Fruit fly (Drosophila melanogaster) whole organism, embryonic: Measurements from ENCODE around the gene CG7320.
A peak's percentile ranks its signal among the peaks of the same experiment; 100 is the strongest.

Experiments used
- Asciz ChIP-seq: fragments of 200-800 bp; sonication (Bioruptor generic); optimal IDR thresholded peaks from 2 replicates; lab custom pipeline; 2017; ENCODE audit warnings: missing biosample characterization, mild to moderate bottlenecking, missing genetic modification characterization, missing genetic modification reagents
- CG10147 ChIP-seq: fragments of 200-800 bp; sonication (Bioruptor generic); optimal IDR thresholded peaks from 2 replicates; lab custom pipeline; 2019; ENCODE audit warnings: missing biosample characterization, mild to moderate bottlenecking, missing genetic modification characterization, moderate library complexity
- CG11093 ChIP-seq: fragments of 200-800 bp; sonication (Bioruptor generic); IDR thresholded peaks from 3 replicates; pipeline ENCODE4 v1.3.6; 2022; ENCODE audit warnings: missing biosample characterization, missing genetic modification characterization
- CG11247 ChIP-seq: fragments of 200-800 bp; sonication (Bioruptor generic); IDR thresholded peaks from 2 replicates; pipeline ENCODE4 v1.3.6; 2022; ENCODE audit warnings: missing biosample characterization, missing genetic modification characterization
- CG14710 ChIP-seq: fragments of 200-800 bp; sonication (Bioruptor generic); optimal IDR thresholded peaks from 3 replicates; lab custom pipeline; 2019; ENCODE audit warnings: missing biosample characterization, mild to moderate bottlenecking, missing genetic modification characterization, moderate library complexity
- CG17328 ChIP-seq: fragments of 200-800 bp; sonication (Bioruptor generic); IDR thresholded peaks from 2 replicates; pipeline ENCODE4 v1.3.6; 2022; ENCODE audit warnings: missing biosample characterization, missing genetic modification characterization
- CG1832 ChIP-seq: fragments of 200-800 bp; sonication (Bioruptor generic); optimal IDR thresholded peaks from 2 replicates; lab custom pipeline; 2017; ENCODE audit warnings: missing biosample characterization, mild to moderate bottlenecking, missing genetic modification characterization, inconsistent platforms
- CG18599 ChIP-seq: fragments of 200-800 bp; sonication (Bioruptor generic); optimal IDR thresholded peaks from 3 replicates; lab custom pipeline; 2017; ENCODE audit warnings: missing biosample characterization, missing genetic modification characterization, mild to moderate bottlenecking, moderate library complexity, missing genetic modification reagents
- CG2199 ChIP-seq: fragments of 200-800 bp; sonication (Bioruptor generic); IDR thresholded peaks from 3 replicates; pipeline ENCODE4 v1.3.6; 2022; ENCODE audit warnings: missing biosample characterization, missing genetic modification characterization
- CG3847 ChIP-seq: fragments of 200-800 bp; sonication (Bioruptor generic); IDR thresholded peaks from 2 replicates; pipeline ENCODE4 v1.3.6; 2022; ENCODE audit warnings: missing biosample characterization, missing genetic modification characterization
- CG4617 ChIP-seq: fragments of 200-800 bp; sonication (Bioruptor generic); optimal IDR thresholded peaks from 3 replicates; lab custom pipeline; 2016; ENCODE audit warnings: missing biosample characterization, missing genetic modification characterization, borderline replicate concordance
- CG5245 ChIP-seq: fragments of 200-800 bp; sonication (Bioruptor generic); optimal IDR thresholded peaks from 3 replicates; lab custom pipeline; 2016; ENCODE audit warnings: missing biosample characterization, missing genetic modification characterization
- CG6272 ChIP-seq: fragments of 200-800 bp; sonication (Bioruptor generic); IDR thresholded peaks from 2 replicates; pipeline ENCODE4 v1.3.6; 2022; ENCODE audit warnings: missing biosample characterization, missing genetic modification characterization
- CG7786 ChIP-seq: fragments of 200-800 bp; sonication (Bioruptor generic); optimal IDR thresholded peaks from 2 replicates; lab custom pipeline; 2016; ENCODE audit warnings: missing biosample characterization, missing genetic modification characterization
- CG7928 ChIP-seq: fragments of 200-800 bp; sonication (Bioruptor generic); optimal IDR thresholded peaks from 2 replicates; lab custom pipeline; 2017; ENCODE audit warnings: missing biosample characterization, mild to moderate bottlenecking, missing genetic modification characterization
- CG9609 ChIP-seq: fragments of 200-800 bp; sonication (Bioruptor generic); optimal IDR thresholded peaks from 3 replicates; lab custom pipeline; 2016; ENCODE audit warnings: missing biosample characterization, missing genetic modification characterization
- Dip3 ChIP-seq: fragments of 200-800 bp; sonication (Bioruptor generic); optimal IDR thresholded peaks from 3 replicates; lab custom pipeline; 2016; ENCODE audit warnings: missing biosample characterization, missing genetic modification characterization
- Drgx ChIP-seq: fragments of 200-800 bp; sonication (Bioruptor generic); IDR thresholded peaks from 2 replicates; pipeline ENCODE4 v1.3.6; 2022; ENCODE audit warnings: missing biosample characterization, missing genetic modification characterization
- Ets97D ChIP-seq: fragments of 200-800 bp; sonication (Bioruptor generic); optimal IDR thresholded peaks from 3 replicates; lab custom pipeline; 2016; ENCODE audit warnings: missing biosample characterization, missing genetic modification characterization
- H2.0 ChIP-seq: fragments of 200-800 bp; sonication (Bioruptor generic); IDR thresholded peaks from 2 replicates; pipeline ENCODE4 v1.3.6; 2022; ENCODE audit warnings: missing biosample characterization, missing genetic modification characterization
- HLH3B ChIP-seq: fragments of 200-800 bp; sonication (Bioruptor generic); IDR thresholded peaks from 2 replicates; pipeline ENCODE4 v1.3.6; 2022; ENCODE audit warnings: missing biosample characterization, missing genetic modification characterization
- HLHmδ ChIP-seq: fragments of 200-800 bp; sonication (Bioruptor generic); optimal IDR thresholded peaks from 2 replicates; lab custom pipeline; 2018; ENCODE audit warnings: missing biosample characterization, mild to moderate bottlenecking, missing genetic modification characterization, moderate library complexity
- MESR4 ChIP-seq: fragments of 200-800 bp; sonication (Bioruptor generic); optimal IDR thresholded peaks from 2 replicates; lab custom pipeline; 2018; ENCODE audit warnings: missing biosample characterization, mild to moderate bottlenecking, missing genetic modification characterization, moderate library complexity
- Med ChIP-seq: fragments of 200-800 bp; sonication (Bioruptor generic); peaks from one replicate; lab custom pipeline; 2016; ENCODE audit warnings: missing biosample characterization, missing genetic modification characterization, mild to moderate bottlenecking, inconsistent platforms, moderate library complexity
- Mes4 ChIP-seq: fragments of 200-800 bp; sonication (Bioruptor generic); optimal IDR thresholded peaks from 2 replicates; lab custom pipeline; 2016; ENCODE audit warnings: missing biosample characterization, missing genetic modification characterization
- NC2β ChIP-seq: fragments of 200-800 bp; sonication (Bioruptor generic); optimal IDR thresholded peaks from 2 replicates; lab custom pipeline; 2016; ENCODE audit warnings: missing biosample characterization, missing genetic modification characterization
- Ptx1 ChIP-seq: fragments of 200-800 bp; sonication (Bioruptor generic); IDR thresholded peaks from 2 replicates; pipeline ENCODE4 v1.3.6; 2022; ENCODE audit warnings: missing biosample characterization, missing genetic modification characterization
- Rx ChIP-seq: fragments of 200-800 bp; sonication (Bioruptor generic); IDR thresholded peaks from 2 replicates; pipeline ENCODE4 v1.3.6; 2022; ENCODE audit warnings: missing biosample characterization, missing genetic modification characterization
- Sox102F ChIP-seq: fragments of 200-800 bp; sonication (Bioruptor generic); optimal IDR thresholded peaks from 2 replicates; lab custom pipeline; 2018; ENCODE audit warnings: missing biosample characterization, mild to moderate bottlenecking, missing genetic modification characterization, moderate library complexity
- Spps ChIP-seq: fragments of 200-800 bp; sonication (Bioruptor generic); optimal IDR thresholded peaks from 2 replicates; lab custom pipeline; 2018; ENCODE audit warnings: missing biosample characterization, mild to moderate bottlenecking, missing genetic modification characterization
- Stat92E ChIP-seq, 3 experiments: fragments of >200 bp in 2 of 3; fragments of 200-800 bp in 1 of 3; sonication (Bioruptor generic) in 1 of 3; optimal IDR thresholded peaks; 2 replicates each; lab custom pipeline; 2017 to 2019; ENCODE audit warnings: missing biosample characterization in 3 of 3, missing genetic modification characterization in 3 of 3, mild to moderate bottlenecking in 1 of 3, moderate library complexity in 1 of 3
- Trl ChIP-seq, 3 experiments: fragments of >200 bp in 2 of 3; fragments of 200-800 bp in 1 of 3; sonication (Bioruptor generic) in 1 of 3; optimal IDR thresholded peaks; 2 replicates in 1 of 3; 3 replicates in 2 of 3; lab custom pipeline; 2016 to 2017; ENCODE audit warnings: missing biosample characterization in 1 of 3, missing genetic modification characterization in 1 of 3
- chn ChIP-seq: fragments of 200-800 bp; sonication (Bioruptor generic); optimal IDR thresholded peaks from 2 replicates; lab custom pipeline; 2016; ENCODE audit warnings: missing biosample characterization, missing genetic modification characterization
- dm ChIP-seq: fragments of 200-800 bp; sonication (Bioruptor generic); optimal IDR thresholded peaks from 3 replicates; lab custom pipeline; 2016; ENCODE audit warnings: missing biosample characterization, missing genetic modification characterization
- dmrt99B ChIP-seq: fragments of 200-800 bp; sonication (Bioruptor generic); optimal IDR thresholded peaks from 2 replicates; lab custom pipeline; 2018; ENCODE audit warnings: missing biosample characterization, mild to moderate bottlenecking, missing genetic modification characterization, moderate library complexity
- gt ChIP-seq: fragments of 200-800 bp; sonication (Bioruptor generic); IDR thresholded peaks from 2 replicates; pipeline ENCODE4 v1.3.6; 2022; ENCODE audit warnings: missing biosample characterization, missing genetic modification characterization
- ind ChIP-seq: fragments of 200-800 bp; sonication (Bioruptor generic); optimal IDR thresholded peaks from 3 replicates; lab custom pipeline; 2016; ENCODE audit warnings: missing biosample characterization, missing genetic modification characterization
- lab ChIP-seq: fragments of 200-800 bp; sonication (Bioruptor generic); optimal IDR thresholded peaks from 3 replicates; lab custom pipeline; 2017; ENCODE audit warnings: missing biosample characterization, missing genetic modification characterization, mild to moderate bottlenecking, moderate library complexity, missing genetic modification reagents
- lmd ChIP-seq: fragments of 200-800 bp; sonication (Bioruptor generic); IDR thresholded peaks from 2 replicates; pipeline ENCODE4 v1.3.6; 2022; ENCODE audit warnings: missing biosample characterization, missing genetic modification characterization
- mld ChIP-seq: fragments of 200-800 bp; sonication (Bioruptor generic); IDR thresholded peaks from 3 replicates; pipeline ENCODE4 v1.3.6; 2022; ENCODE audit warnings: missing biosample characterization, missing genetic modification characterization; ENCODE audit not compliant: partially characterized antibody
- nom ChIP-seq: fragments of 200-800 bp; sonication (Bioruptor generic); optimal IDR thresholded peaks from 2 replicates; lab custom pipeline; 2017; ENCODE audit warnings: missing biosample characterization, missing genetic modification characterization, mild to moderate bottlenecking, moderate library complexity, missing genetic modification reagents
- pan ChIP-seq, 4 experiments: fragments of >200 bp in 3 of 4; fragments of 200-800 bp in 1 of 4; sonication (Bioruptor generic) in 1 of 4; optimal IDR thresholded peaks in 3 of 4; IDR thresholded peaks in 1 of 4; 2 replicates each; pipeline versions ENCODE4 v1.3.6 to Lab custom; 2017 to 2022; ENCODE audit warnings: missing biosample characterization in 2 of 4, missing genetic modification characterization in 2 of 4, mixed read lengths in 1 of 4
- pho ChIP-seq: fragments of 200-800 bp; sonication (Bioruptor generic); optimal IDR thresholded peaks from 2 replicates; lab custom pipeline; 2016; ENCODE audit warnings: missing biosample characterization, missing genetic modification characterization
- pum ChIP-seq: fragments of 200-800 bp; sonication (Bioruptor generic); optimal IDR thresholded peaks from 2 replicates; lab custom pipeline; 2016; ENCODE audit warnings: missing biosample characterization, missing genetic modification characterization
- pzg ChIP-seq: fragments of 200-800 bp; sonication (Bioruptor generic); optimal IDR thresholded peaks from 3 replicates; lab custom pipeline; 2018; ENCODE audit warnings: missing biosample characterization, mild to moderate bottlenecking, missing genetic modification characterization, moderate library complexity
- ranshi ChIP-seq: fragments of 200-800 bp; sonication (Bioruptor generic); IDR thresholded peaks from 2 replicates; pipeline ENCODE4 v1.3.6; 2022; ENCODE audit warnings: missing biosample characterization, missing genetic modification characterization
- sob ChIP-seq: fragments of 200-800 bp; sonication (Bioruptor generic); IDR thresholded peaks from 2 replicates; pipeline ENCODE4 v1.3.6; 2022; ENCODE audit warnings: missing biosample characterization, missing genetic modification characterization
- stwl ChIP-seq: fragments of 200-800 bp; sonication (Bioruptor generic); optimal IDR thresholded peaks from 3 replicates; lab custom pipeline; 2018; ENCODE audit warnings: missing biosample characterization, mild to moderate bottlenecking, missing genetic modification characterization, moderate library complexity
- wdn ChIP-seq: fragments of 200-800 bp; sonication (Bioruptor generic); IDR thresholded peaks from 2 replicates; pipeline ENCODE4 v1.3.6; 2022; ENCODE audit warnings: missing biosample characterization, missing genetic modification characterization
- wor ChIP-seq: fragments of 200-800 bp; sonication (Bioruptor generic); IDR thresholded peaks from 2 replicates; pipeline ENCODE4 v1.3.6; 2022; ENCODE audit warnings: missing biosample characterization, missing genetic modification characterization

Gene CG7320

DNA sequence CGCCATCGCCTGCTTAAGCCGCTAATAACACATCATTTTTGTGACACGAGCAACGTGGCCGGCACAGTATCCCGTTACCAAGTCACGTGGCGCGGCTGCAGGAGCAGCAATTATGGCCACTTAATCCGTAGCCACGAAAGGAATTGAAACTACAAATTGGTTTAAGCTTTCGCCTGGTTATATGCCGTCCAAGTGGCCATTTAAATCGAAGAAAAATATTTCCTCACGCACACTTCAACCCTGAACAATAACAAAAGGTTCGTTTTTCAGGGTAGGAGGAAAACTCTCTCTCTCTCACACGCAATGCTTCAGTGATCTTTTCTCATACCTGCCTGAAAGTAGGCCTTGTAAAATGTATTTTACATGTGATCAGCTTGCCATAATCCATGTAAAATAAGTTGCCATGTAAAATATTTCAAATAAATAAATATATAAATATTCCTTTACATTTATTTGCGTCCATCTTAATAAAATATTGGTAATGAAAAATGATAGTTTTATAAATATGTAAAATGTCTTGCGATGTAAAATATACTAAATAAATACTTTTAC lies 34.2 kb upstream of the CG7320 start (continued):
- TF ChIP-seq CG6272 (GFP tag; lab: Robert Waterston, UW) (no peak), ranshi (no peak), Rx (GFP tag; lab: Robert Waterston, UW) (no peak), gt (GFP tag; lab: Robert Waterston, UW) (no peak), dmrt99B (no peak), chn (GFP tag; lab: Kevin White, UChicago) (no peak), CG4617 (no peak), CG5245 (GFP tag; lab: Kevin White, UChicago) (no peak), ind (GFP tag; lab: Kevin White, UChicago) (no peak), Drgx (GFP tag; lab: Robert Waterston, UW) (no peak), nom (GFP tag; lab: Kevin White, UChicago) (no peak), CG14710 (tag; lab: Kevin White, UChicago) (peak; percentile 9), CG7786 (GFP tag; lab: Kevin White, UChicago) (no peak), Ets97D (GFP tag; lab: Kevin White, UChicago) (no peak), pzg (GFP tag; lab: Kevin White, UChicago) (no peak), wor (GFP tag; lab: Robert Waterston, UW) (no peak), CG11093 (GFP tag; lab: Robert Waterston, UW) (no peak), H2.0 (GFP tag; lab: Robert Waterston, UW) (no peak), CG7928 (GFP tag; lab: Kevin White, UChicago) (peak; percentile 11), CG11247 (no peak), MESR4 (GFP tag; lab: Kevin White, UChicago) (no peak), pum (GFP tag; lab: Kevin White, UChicago) (no peak), lab (GFP tag; lab: Kevin White, UChicago) (no peak), CG9609 (no peak), Stat92E (GFP tag; optimal IDR thresholded peaks at IDR 0.05; lab: Kevin White, UChicago) (no peak), lmd (GFP tag; lab: Robert Waterston, UW) (no peak), Sox102F (no peak), CG3847 (no peak), HLH3B (GFP tag; lab: Robert Waterston, UW) (no peak), CG10147 (GFP tag; lab: Kevin White, UChicago) (no peak), sob (GFP tag; lab: Robert Waterston, UW) (no peak), Spps (tag; lab: Kevin White, UChicago) (no peak), NC2β (no peak), pan (optimal IDR thresholded peaks at IDR 0.05; lab: Kevin White, UChicago) (no peak), pan (GFP tag; optimal IDR thresholded peaks at IDR 0.05 in 1 of 2, IDR thresholded peaks at IDR 0.05 in 1 of 2) (no peak), Dip3 (GFP tag; lab: Kevin White, UChicago) (no peak), Asciz (GFP tag; lab: Kevin White, UChicago) (no peak), CG1832 (GFP tag; lab: Kevin White, UChicago) (no peak), Med (GFP tag; lab: Kevin White, UChicago) (no peak), wdn (GFP tag; lab: Robert Waterston, UW) (no peak), Ptx1 (no peak), pho (GFP tag; lab: Kevin White, UChicago) (no peak), CG2199 (GFP tag; lab: Robert Waterston, UW) (peak; percentile 96), HLHmδ (GFP tag; lab: Kevin White, UChicago) (no peak), mld (GFP tag; lab: Robert Waterston, UW) (no peak), CG18599 (no peak), dm (GFP tag; lab: Kevin White, UChicago) (no peak), Mes4 (GFP tag; lab: Kevin White, UChicago) (no peak), Trl (optimal IDR thresholded peaks at IDR 0.05; lab: Kevin White, UChicago) (peak; percentile 19 to 35), Trl (GFP tag; optimal IDR thresholded peaks at IDR 0.05; lab: Kevin White, UChicago) (no peak), stwl (tag; lab: Kevin White, UChicago) (peak; percentile 90), CG17328 (GFP tag; lab: Robert Waterston, UW) (no peak)
